Worm (Caenorhabditis elegans) whole organism, L3 larva: ENCODE data around the gene hhat-2.

ENCODE experiments used
- R02D3.7 ChIP-seq: fragments of 150-350 bp; optimal IDR thresholded peaks from 2 replicates; lab custom pipeline; 2014; ENCODE audit warnings: missing biosample characterization, missing genetic modification characterization
- ZK546.5 ChIP-seq: sonication (generic microtip); optimal IDR thresholded peaks from 2 replicates; lab custom pipeline; 2017; ENCODE audit warnings: missing biosample characterization, missing genetic modification characterization
- aly-2 ChIP-seq: fragments of 150-350 bp; optimal IDR thresholded peaks from 2 replicates; lab custom pipeline; 2014; ENCODE audit warnings: missing biosample characterization, missing genetic modification characterization
- ama-1 ChIP-seq: fragments of 150-350 bp; optimal IDR thresholded peaks from 2 replicates; lab custom pipeline; 2018
- ceh-28 ChIP-seq: fragments of 150-350 bp; optimal IDR thresholded peaks from 2 replicates; lab custom pipeline; 2014; ENCODE audit warnings: missing biosample characterization, missing genetic modification reagents, missing genetic modification characterization
- ceh-82 ChIP-seq: fragments of 150-350 bp; optimal IDR thresholded peaks from 2 replicates; lab custom pipeline; 2014; ENCODE audit warnings: missing biosample characterization, missing genetic modification characterization
- ceh-9 ChIP-seq: sonication (generic microtip); optimal IDR thresholded peaks from 2 replicates; lab custom pipeline; 2018; ENCODE audit warnings: missing biosample characterization, missing genetic modification characterization
- daf-12 ChIP-seq: fragments of 150-350 bp; optimal IDR thresholded peaks from 2 replicates; lab custom pipeline; 2014; ENCODE audit warnings: missing biosample characterization, missing genetic modification reagents, missing genetic modification characterization
- egl-5 ChIP-seq: fragments of 150-350 bp; optimal IDR thresholded peaks from 2 replicates; lab custom pipeline; 2017; ENCODE audit warnings: missing biosample characterization, missing genetic modification reagents, missing genetic modification characterization, inconsistent platforms
- elt-1 ChIP-seq: fragments of 150-350 bp; optimal IDR thresholded peaks from 2 replicates; lab custom pipeline; 2014; ENCODE audit warnings: missing biosample characterization, missing genetic modification characterization
- elt-2 ChIP-seq: sonication (generic microtip); optimal IDR thresholded peaks from 2 replicates; lab custom pipeline; 2016; ENCODE audit warnings: missing genetic modification reagents, mild to moderate bottlenecking, missing genetic modification characterization, missing compliant biosample characterization
- elt-3 ChIP-seq, 3 experiments: fragments of 150-350 bp in 1 of 3; sonication (generic microtip) in 2 of 3; optimal IDR thresholded peaks; 2 replicates in 2 of 3; 4 replicates in 1 of 3; lab custom pipeline; 2014 to 2017; ENCODE audit warnings: missing biosample characterization in 3 of 3, missing genetic modification characterization in 3 of 3
- eor-1 ChIP-seq, 2 experiments: fragments of 150-350 bp; optimal IDR thresholded peaks; 2 replicates each; lab custom pipeline; 2014 to 2018; ENCODE audit warnings: missing biosample characterization in 2 of 2, missing genetic modification characterization in 2 of 2
- fkh-10 ChIP-seq: sonication (generic microtip); optimal IDR thresholded peaks from 2 replicates; lab custom pipeline; 2017; ENCODE audit warnings: missing biosample characterization, missing genetic modification reagents, missing genetic modification characterization
- fos-1 ChIP-seq: fragments of 150-350 bp; optimal IDR thresholded peaks from 2 replicates; lab custom pipeline; 2014; ENCODE audit warnings: missing biosample characterization, missing genetic modification characterization
- hmg-11 ChIP-seq: sonication (generic microtip); optimal IDR thresholded peaks from 2 replicates; lab custom pipeline; 2016; ENCODE audit warnings: missing genetic modification characterization, missing compliant biosample characterization
- lin-15B ChIP-seq: fragments of 150-350 bp; optimal IDR thresholded peaks from 2 replicates; lab custom pipeline; 2014; ENCODE audit warnings: missing biosample characterization, missing genetic modification characterization
- lin-39 ChIP-seq: fragments of 150-350 bp; optimal IDR thresholded peaks from 2 replicates; lab custom pipeline; 2018; ENCODE audit warnings: missing biosample characterization, missing genetic modification reagents, missing genetic modification characterization
- lsy-12 ChIP-seq: sonication (generic microtip); optimal IDR thresholded peaks from 2 replicates; lab custom pipeline; 2016; ENCODE audit warnings: mild to moderate bottlenecking, missing genetic modification characterization, missing compliant biosample characterization
- mml-1 ChIP-seq: fragments of 150-350 bp; sonication (generic microtip); optimal IDR thresholded peaks from 3 replicates; lab custom pipeline; 2014; ENCODE audit warnings: missing biosample characterization, missing genetic modification characterization
- nfya-1 ChIP-seq: sonication (generic microtip); optimal IDR thresholded peaks from 2 replicates; lab custom pipeline; 2017; ENCODE audit warnings: missing genetic modification characterization, mild to moderate bottlenecking, missing compliant biosample characterization, antibody characterized with exemption, moderate library complexity; ENCODE audit not compliant: insufficient read depth
- nhr-23 ChIP-seq: fragments of 150-350 bp; optimal IDR thresholded peaks from 2 replicates; lab custom pipeline; 2014; ENCODE audit warnings: missing biosample characterization, missing genetic modification reagents, missing genetic modification characterization
- nhr-237 ChIP-seq: fragments of 150-350 bp; optimal IDR thresholded peaks from 2 replicates; lab custom pipeline; 2014; ENCODE audit warnings: missing biosample characterization, missing genetic modification characterization
- nhr-25 ChIP-seq: sonication (generic microtip); optimal IDR thresholded peaks from 2 replicates; lab custom pipeline; 2017; ENCODE audit warnings: missing biosample characterization, missing genetic modification characterization
- nhr-43 ChIP-seq: sonication (generic microtip); optimal IDR thresholded peaks from 2 replicates; lab custom pipeline; 2016; ENCODE audit warnings: mild to moderate bottlenecking, missing genetic modification characterization, missing compliant biosample characterization; ENCODE audit not compliant: poor library complexity, severe bottlenecking
- nhr-67 ChIP-seq: fragments of 150-350 bp; optimal IDR thresholded peaks from 2 replicates; lab custom pipeline; 2014; ENCODE audit warnings: missing biosample characterization, missing genetic modification characterization
- pha-4 ChIP-seq: fragments of 150-350 bp; optimal IDR thresholded peaks from 2 replicates; lab custom pipeline; 2014; ENCODE audit warnings: missing biosample characterization, missing genetic modification reagents, missing genetic modification characterization
- pqm-1 ChIP-seq: fragments of 150-350 bp; optimal IDR thresholded peaks from 2 replicates; lab custom pipeline; 2017; ENCODE audit warnings: missing biosample characterization, missing genetic modification characterization, inconsistent platforms
- snpc-4 ChIP-seq: fragments of 150-350 bp; optimal IDR thresholded peaks from 2 replicates; lab custom pipeline; 2014; ENCODE audit warnings: missing biosample characterization, missing genetic modification characterization
- tbx-2 ChIP-seq: sonication (generic microtip); optimal IDR thresholded peaks from 2 replicates; lab custom pipeline; 2016; ENCODE audit warnings: mild to moderate bottlenecking, missing genetic modification characterization, missing compliant biosample characterization
- zag-1 ChIP-seq: fragments of 150-350 bp; optimal IDR thresholded peaks from 2 replicates; lab custom pipeline; 2014; ENCODE audit warnings: missing biosample characterization, missing genetic modification characterization
- ztf-4 ChIP-seq: fragments of 150-350 bp; optimal IDR thresholded peaks from 2 replicates; lab custom pipeline; 2014; ENCODE audit warnings: missing biosample characterization, missing genetic modification characterization

Gene hhat-2

ce11 chrIV:14792602-14793232, 36.2 kb downstream of the hhat-2 start, which contains the start of gene gdi-1:
Gene gdi-1, minus strand, starts transcription at chrIV:14792887.
- TF ChIP-seq ama-1 (peak; percentile 79), nhr-23 (peak; percentile 4), elt-1 (tag; lab: Kevin White, UChicago) (no peak), elt-3 (tag; optimal IDR thresholded peaks at IDR 0.05; lab: Kevin White, UChicago) (no peak)
- TF ChIP-seq, all 47 proteins: peak for 2

DNA sequence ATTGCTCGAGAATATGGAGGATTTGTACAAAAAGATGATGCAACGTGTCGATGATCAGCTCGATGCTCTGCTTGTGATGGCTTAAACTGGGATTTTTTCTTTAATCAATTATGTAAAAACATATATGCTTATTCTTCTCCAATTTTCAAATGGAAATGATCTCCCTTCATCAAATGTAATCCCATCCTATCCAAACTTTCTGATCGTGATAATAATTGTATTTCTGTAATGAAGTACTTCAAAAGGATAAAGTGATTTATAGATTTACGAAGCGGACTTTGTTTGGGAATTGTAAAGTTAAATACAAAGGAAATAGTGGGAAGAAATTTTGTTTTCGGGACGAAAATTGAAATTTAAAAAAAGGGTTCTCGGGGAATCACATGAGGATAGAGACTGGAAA, 38.3 kb downstream of the hhat-2 start:
- peak; percentile 6 for TF ChIP-seq ztf-4 (tag; lab: Kevin White, UChicago)
- peak; percentile 19 for TF ChIP-seq nhr-43 (tag; lab: Kevin White, UChicago)
- peak; percentile 8 for TF ChIP-seq nhr-25 (tag; lab: Kevin White, UChicago)
- peak; percentile 23 for TF ChIP-seq elt-2
- peak; percentile 61 for TF ChIP-seq ama-1
- TF ChIP-seq nhr-237 (tag; lab: Kevin White, UChicago): no peak
- peak; percentile 28 for TF ChIP-seq ceh-28 (tag; lab: Kevin White, UChicago)
- TF ChIP-seq lsy-12 (tag; lab: Kevin White, UChicago): peak; percentile 10
- TF ChIP-seq fos-1 (tag; lab: Kevin White, UChicago): no peak
- TF ChIP-seq pha-4 (tag; lab: Kevin White, UChicago): peak; percentile 16

- TF ChIP-seq tbx-2 (tag; lab: Kevin White, UChicago) (no peak), snpc-4 (tag; lab: Kevin White, UChicago) (peak; percentile 42), eor-1 (tag; optimal IDR thresholded peaks at IDR 0.05; lab: Kevin White, UChicago) (no peak), lin-15B (tag; lab: Kevin White, UChicago) (peak; percentile 42), elt-2 (peak; percentile 48), ceh-9 (tag; lab: Kevin White, UChicago) (no peak), nfya-1 (tag; lab: Kevin White, UChicago) (peak; percentile 81), pha-4 (tag; lab: Kevin White, UChicago) (peak; percentile 76), hmg-11 (tag; lab: Kevin White, UChicago) (peak; percentile 73), nhr-23 (peak; percentile 34), ceh-28 (tag; lab: Kevin White, UChicago) (peak; percentile 28), nhr-25 (tag; lab: Kevin White, UChicago) (peak; percentile 22), pqm-1 (peak; percentile 2), ZK546.5 (tag; lab: Kevin White, UChicago) (no peak), elt-1 (tag; lab: Kevin White, UChicago) (no peak)
Observed at ce11 chrIV:14786374-14787136, 42.4 kb downstream of the hhat-2 start, which contains the start of gene melo-1. Gene melo-1, plus strand, starts transcription at chrIV:14787031.

DNA sequence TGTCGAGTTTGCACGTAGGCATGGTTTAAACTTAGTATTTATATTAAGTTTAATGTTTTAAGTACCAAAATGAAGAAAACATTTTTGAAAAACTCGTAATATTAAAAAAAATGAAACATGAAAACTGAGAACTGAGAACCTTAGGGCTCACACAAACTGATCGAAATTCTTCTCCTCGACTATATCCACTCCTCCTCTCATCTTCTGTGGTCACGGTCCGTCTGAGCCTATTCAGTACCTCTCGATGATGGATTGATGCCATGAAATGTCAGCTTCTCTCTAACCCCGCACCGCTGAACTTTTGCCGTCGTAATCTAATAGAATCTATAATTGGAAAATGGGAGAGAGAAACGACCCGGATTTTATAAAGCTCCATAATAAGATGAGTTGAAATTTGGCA, 44.4 kb downstream of the hhat-2 start, which contains the start of gene nlp-56:
nlp-56 (minus strand) TSS at position 257 of the 400 bp plus-strand sequence.
- TF ChIP-seq tbx-2 (tag; lab: Kevin White, UChicago) (no peak), lin-39 (tag; lab: Kevin White, UChicago) (no peak), nhr-23 (no peak), mml-1 (tag; lab: Kevin White, UChicago) (no peak), fkh-10 (GFP tag; lab: Kevin White, UChicago) (no peak), daf-12 (tag; lab: Kevin White, UChicago) (no peak), egl-5 (tag; lab: Kevin White, UChicago) (no peak), elt-2 (no peak), aly-2 (tag; lab: Kevin White, UChicago) (no peak), lin-15B (tag; lab: Kevin White, UChicago) (no peak), nhr-67 (tag; lab: Kevin White, UChicago) (no peak), zag-1 (tag; lab: Kevin White, UChicago) (no peak), nhr-25 (tag; lab: Kevin White, UChicago) (no peak), elt-3 (tag; optimal IDR thresholded peaks at IDR 0.05; lab: Kevin White, UChicago) (no peak), snpc-4 (tag; lab: Kevin White, UChicago) (no peak), nfya-1 (tag; lab: Kevin White, UChicago) (no peak), ceh-82 (tag; lab: Kevin White, UChicago) (no peak), R02D3.7 (tag; lab: Kevin White, UChicago) (no peak)
